Fruit fly (Drosophila melanogaster): ENCODE measurements around the gene Hs6st.

dm6 chr3R:19968695-19969094 is 39.6 kb downstream of the Hs6st start:
- no peak for TF ChIP-seq usp (GFP tag; optimal IDR thresholded peaks at IDR 0.05)
- TF ChIP-seq woc (GFP tag; optimal IDR thresholded peaks at IDR 0.05) = no peak

Measured in whole organism, wandering third instar larva.